Worm (Caenorhabditis elegans): ENCODE results near the gene B0454.8.

Gene B0454.8

DNA sequence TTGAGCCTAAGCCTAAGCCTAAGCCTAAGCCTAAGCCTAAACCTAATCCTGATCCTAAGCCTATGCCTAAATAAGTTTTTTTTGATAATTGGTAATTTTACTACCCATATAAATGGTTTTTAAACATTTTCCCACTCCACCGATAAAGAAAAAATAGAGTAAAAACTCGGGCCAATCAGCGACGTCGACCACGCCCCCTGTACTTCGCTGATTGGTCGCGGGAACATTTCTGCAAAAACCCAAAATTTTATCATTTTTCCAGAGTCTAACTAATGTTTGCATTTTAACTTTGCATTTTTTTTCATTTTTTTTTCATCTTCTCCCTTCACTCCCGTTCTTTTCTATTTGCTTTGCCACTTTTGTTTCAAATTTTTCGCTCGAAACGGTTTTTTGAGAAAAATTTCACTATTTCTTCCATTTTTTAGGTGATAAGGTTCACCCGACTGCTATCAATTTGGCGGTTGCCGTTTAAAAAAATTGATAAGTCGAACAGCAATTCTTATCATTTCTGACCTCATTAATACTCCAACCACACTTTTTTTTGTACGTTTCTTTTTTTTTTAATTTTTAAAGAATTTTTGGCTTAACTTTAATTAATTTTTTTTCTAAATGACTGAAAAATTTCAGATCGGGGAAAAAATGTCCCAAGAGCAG, 28.9 kb downstream of the B0454.8 start, which contains the start of gene C41H7.2 (continued):
- TF ChIP-seq egl-43 (GFP tag; IDR thresholded peaks at IDR 0.05) (no peak), nhr-42 (GFP tag; IDR thresholded peaks at IDR 0.05) (no peak), tag-97 (GFP tag; IDR thresholded peaks at IDR 0.05) (no peak), hlh-11 (tag; optimal IDR thresholded peaks at IDR 0.05) (peak; percentile 23), nhr-48 (tag; optimal IDR thresholded peaks at IDR 0.05) (no peak), daf-12 (tag; optimal IDR thresholded peaks at IDR 0.05) (no peak), mdl-1 (tag; optimal IDR thresholded peaks at IDR 0.05) (no peak), aha-1 (tag) (peak; percentile 24), Y105C5A.15 (GFP tag; IDR thresholded peaks at IDR 0.05) (no peak), nhr-77 (tag; optimal IDR thresholded peaks at IDR 0.05) (peak; percentile 6), lin-39 (tag; optimal IDR thresholded peaks at IDR 0.05) (no peak), dmd-8 (GFP tag; IDR thresholded peaks at IDR 0.05) (no peak), zip-11 (GFP tag; IDR thresholded peaks at IDR 0.05) (no peak), nhr-41 (GFP tag; IDR thresholded peaks at IDR 0.05) (0 out of 2 replicates have a peak, but pooled peaks have one; percentile 7), php-3 (GFP tag; IDR thresholded peaks at IDR 0.05) (no peak), ceh-28 (tag; optimal IDR thresholded peaks at IDR 0.05) (no peak), pqm-1 (tag; optimal IDR thresholded peaks at IDR 0.05) (peak; percentile 84), daf-19 (GFP tag; conservative IDR thresholded peaks at IDR 0.05) (no peak), hlh-30 (tag; optimal IDR thresholded peaks at IDR 0.05; ENCODE audit: insufficient read depth) (no peak), jun-1 (tag; optimal IDR thresholded peaks at IDR 0.05) (no peak), ceh-44 (GFP tag; IDR thresholded peaks at IDR 0.05) (no peak), ceh-82 (tag; optimal IDR thresholded peaks at IDR 0.05) (no peak), zag-1 (tag; optimal IDR thresholded peaks at IDR 0.05) (no peak), hif-1 (tag; optimal IDR thresholded peaks at IDR 0.05) (no peak), saeg-2 (GFP tag; IDR thresholded peaks at IDR 0.05) (no peak), zfp-2 (tag; optimal IDR thresholded peaks at IDR 0.05) (no peak), nhr-25 (tag; optimal IDR thresholded peaks at IDR 0.05; ENCODE audit: borderline replicate concordance, insufficient read depth) (no peak), fkh-10 (GFP tag; optimal IDR thresholded peaks at IDR 0.05) (no peak), mes-2 (tag; optimal IDR thresholded peaks at IDR 0.05; ENCODE audit: poor library complexity, severe bottlenecking) (no peak), dve-1 (tag; optimal IDR thresholded peaks at IDR 0.05; ENCODE audit: insufficient read depth) (no peak), nhr-11 (tag; optimal IDR thresholded peaks at IDR 0.05) (no peak), ces-1 (GFP tag; optimal IDR thresholded peaks at IDR 0.05) (no peak), ZK337.2 (GFP tag; IDR thresholded peaks at IDR 0.05) (no peak), cey-2 (tag; optimal IDR thresholded peaks at IDR 0.05; ENCODE audit: borderline replicate concordance, insufficient read depth) (no peak), ctbp-1 (GFP tag; IDR thresholded peaks at IDR 0.05) (no peak), mxl-3 (GFP tag; optimal IDR thresholded peaks at IDR 0.05) (no peak), ceh-62 (tag; optimal IDR thresholded peaks at IDR 0.05) (no peak), nhr-102 (tag; optimal IDR thresholded peaks at IDR 0.05) (no peak), spr-3 (GFP tag; optimal IDR thresholded peaks at IDR 0.05) (no peak), lin-13 (GFP tag; optimal IDR thresholded peaks at IDR 0.05) (no peak), mdt-29 (GFP tag; IDR thresholded peaks at IDR 0.05) (no peak), sdz-12 (GFP tag; optimal IDR thresholded peaks at IDR 0.05) (no peak), nhr-28 (tag; optimal IDR thresholded peaks at IDR 0.05) (peak; percentile 75), nhr-10 (tag; optimal IDR thresholded peaks at IDR 0.05) (no peak), R02D3.7 (tag; optimal IDR thresholded peaks at IDR 0.05) (no peak), ztf-11 (tag; optimal IDR thresholded peaks at IDR 0.05) (no peak), D1046.2 (GFP tag; IDR thresholded peaks at IDR 0.05) (no peak), set-16 (GFP tag; IDR thresholded peaks at IDR 0.05) (no peak), arid-1 (GFP tag; conservative IDR thresholded peaks at IDR 0.05) (no peak), lin-1 (GFP tag; IDR thresholded peaks at IDR 0.05) (no peak), nhr-6 (tag; optimal IDR thresholded peaks at IDR 0.05) (no peak)

All from whole organism, L4 larva.